Worm (Caenorhabditis elegans) whole organism, young adult: ENCODE data around the gene F09E5.8.

ENCODE experiments used
- B0261.1 ChIP-seq: sonication (generic microtip); optimal IDR thresholded peaks from 2 replicates; lab custom pipeline; 2016; ENCODE audit warnings: mild to moderate bottlenecking, missing genetic modification characterization, moderate library complexity, missing compliant biosample characterization
- B0336.3 ChIP-seq: fragments of 200-800 bp; sonication (Bioruptor generic); IDR thresholded peaks from 2 replicates; pipeline ENCODE4 v1.3.6; 2022; ENCODE audit warnings: missing genetic modification characterization, missing compliant biosample characterization
- F22D6.2 ChIP-seq: sonication (generic microtip); optimal IDR thresholded peaks from 2 replicates; lab custom pipeline; 2016; ENCODE audit warnings: mild to moderate bottlenecking, missing genetic modification characterization, missing compliant biosample characterization
- F39B2.1 ChIP-seq: fragments of 200-800 bp; sonication (Bioruptor generic); IDR thresholded peaks from 2 replicates; pipeline ENCODE4 v1.3.6; 2022; ENCODE audit warnings: missing genetic modification reagents, missing genetic modification characterization, missing compliant biosample characterization
- F49E8.2 ChIP-seq: sonication (generic microtip); optimal IDR thresholded peaks from 3 replicates; lab custom pipeline; 2017; ENCODE audit warnings: missing genetic modification characterization, mild to moderate bottlenecking, missing compliant biosample characterization, antibody characterized with exemption, moderate library complexity; ENCODE audit not compliant: insufficient read depth
- F52B5.7 ChIP-seq: sonication (generic microtip); optimal IDR thresholded peaks from 2 replicates; lab custom pipeline; 2016; ENCODE audit warnings: mild to moderate bottlenecking, missing genetic modification characterization, missing compliant biosample characterization
- F57C9.4 ChIP-seq: sonication (generic microtip); optimal IDR thresholded peaks from 2 replicates; lab custom pipeline; 2017; ENCODE audit warnings: mild to moderate bottlenecking, missing genetic modification characterization, missing compliant biosample characterization
- K11D2.4 ChIP-seq: fragments of 200-800 bp; sonication (Bioruptor generic); IDR thresholded peaks from 2 replicates; pipeline ENCODE4 v1.3.6; 2022; ENCODE audit warnings: missing genetic modification reagents, missing genetic modification characterization, missing compliant biosample characterization
- K12H6.12 ChIP-seq: fragments of 200-800 bp; sonication (Bioruptor generic); optimal IDR thresholded peaks from 2 replicates; lab custom pipeline; 2018; ENCODE audit warnings: mild to moderate bottlenecking, missing genetic modification characterization, missing compliant biosample characterization
- Y67H2A.10 ChIP-seq: fragments of 200-800 bp; sonication (Bioruptor generic); conservative IDR thresholded peaks from 2 replicates; pipeline ENCODE4 v1.3.6; 2022; ENCODE audit warnings: missing genetic modification reagents, missing genetic modification characterization, missing compliant biosample characterization
- akir-1 ChIP-seq: fragments of 200-800 bp; sonication (Bioruptor generic); optimal IDR thresholded peaks from 2 replicates; lab custom pipeline; 2018; ENCODE audit warnings: mild to moderate bottlenecking, missing genetic modification characterization, moderate library complexity, missing compliant biosample characterization
- aptf-2 ChIP-seq: fragments of 200-800 bp; sonication (Bioruptor generic); conservative IDR thresholded peaks from 2 replicates; pipeline ENCODE4 v1.3.6; 2022; ENCODE audit warnings: missing genetic modification reagents, missing genetic modification characterization, missing compliant biosample characterization
- atf-7 ChIP-seq: sonication (generic microtip); optimal IDR thresholded peaks from 2 replicates; lab custom pipeline; 2017; ENCODE audit warnings: mild to moderate bottlenecking, missing genetic modification characterization, missing compliant biosample characterization
- cebp-1 ChIP-seq, 2 experiments: fragments of 200-800 bp in 1 of 2; sonication (Bioruptor generic) in 1 of 2; sonication (generic microtip) in 1 of 2; IDR thresholded peaks in 1 of 2; optimal IDR thresholded peaks in 1 of 2; 2 replicates each; pipeline versions ENCODE4 v1.3.6 to Lab custom; 2017 to 2022; ENCODE audit warnings: missing compliant biosample characterization in 2 of 2, missing genetic modification characterization in 2 of 2, mild to moderate bottlenecking in 1 of 2, missing genetic modification reagents in 1 of 2, moderate library complexity in 1 of 2
- chd-7 ChIP-seq: sonication (generic microtip); optimal IDR thresholded peaks from 2 replicates; lab custom pipeline; 2016; ENCODE audit warnings: mild to moderate bottlenecking, missing genetic modification characterization, moderate library complexity, missing compliant biosample characterization
- die-1 ChIP-seq: sonication (generic microtip); optimal IDR thresholded peaks from 2 replicates; lab custom pipeline; 2016; ENCODE audit warnings: missing genotype, mild to moderate bottlenecking, missing genetic modification characterization, missing compliant biosample characterization
- dpff-1 ChIP-seq: sonication (generic microtip); optimal IDR thresholded peaks from 2 replicates; lab custom pipeline; 2017; ENCODE audit warnings: mild to moderate bottlenecking, missing genetic modification characterization, missing compliant biosample characterization
- efl-1 ChIP-seq: fragments of 150-350 bp; optimal IDR thresholded peaks from 2 replicates; lab custom pipeline; 2014; ENCODE audit warnings: missing biosample characterization, missing genetic modification reagents, missing genetic modification characterization
- egl-18 ChIP-seq: fragments of 200-800 bp; sonication (Bioruptor generic); IDR thresholded peaks from 2 replicates; pipeline ENCODE4 v1.3.6; 2022; ENCODE audit warnings: missing genetic modification reagents, missing genetic modification characterization, missing compliant biosample characterization
- egl-44 ChIP-seq: fragments of 200-800 bp; sonication (Bioruptor generic); IDR thresholded peaks from 2 replicates; pipeline ENCODE4 v1.3.6; 2022; ENCODE audit warnings: missing genetic modification reagents, missing genetic modification characterization, missing compliant biosample characterization
- egrh-3 ChIP-seq: fragments of 200-800 bp; sonication (Bioruptor generic); IDR thresholded peaks from 2 replicates; pipeline ENCODE4 v1.3.6; 2022; ENCODE audit warnings: missing genetic modification reagents, missing genetic modification characterization, missing compliant biosample characterization
- ekl-4 ChIP-seq: fragments of 200-800 bp; sonication (Bioruptor generic); IDR thresholded peaks from 2 replicates; pipeline ENCODE4 v1.3.6; 2022; ENCODE audit warnings: missing genetic modification reagents, missing genetic modification characterization, missing compliant biosample characterization
- ets-4 ChIP-seq: fragments of 200-800 bp; sonication (Bioruptor generic); optimal IDR thresholded peaks from 2 replicates; lab custom pipeline; 2018; ENCODE audit warnings: mild to moderate bottlenecking, missing genetic modification characterization, missing compliant biosample characterization
- hmg-1.2 ChIP-seq: fragments of 200-800 bp; sonication (Bioruptor generic); IDR thresholded peaks from 2 replicates; pipeline ENCODE4 v1.3.6; 2022; ENCODE audit warnings: missing genetic modification reagents, missing genetic modification characterization, missing compliant biosample characterization
- hrde-1 ChIP-seq: sonication (generic microtip); optimal IDR thresholded peaks from 2 replicates; lab custom pipeline; 2016; ENCODE audit warnings: missing genetic modification characterization, mild to moderate bottlenecking, missing compliant biosample characterization, moderate library complexity, missing genotype, missing genetic modification reagents, borderline replicate concordance
- lag-1 ChIP-seq: fragments of 200-800 bp; sonication (Bioruptor generic); IDR thresholded peaks from 2 replicates; pipeline ENCODE4 v1.3.6; 2022; ENCODE audit warnings: missing genetic modification reagents, missing genetic modification characterization, missing compliant biosample characterization
- let-526 ChIP-seq: fragments of 200-800 bp; sonication (Bioruptor generic); IDR thresholded peaks from 2 replicates; pipeline ENCODE4 v1.3.6; 2022; ENCODE audit warnings: missing genetic modification reagents, missing genetic modification characterization, missing compliant biosample characterization
- lin-26 ChIP-seq: fragments of 200-800 bp; sonication (Bioruptor generic); IDR thresholded peaks from 2 replicates; pipeline ENCODE4 v1.3.6; 2022; ENCODE audit warnings: missing genetic modification reagents, missing genetic modification characterization, missing compliant biosample characterization
- lin-40 ChIP-seq: sonication (generic microtip); optimal IDR thresholded peaks from 2 replicates; lab custom pipeline; 2016; ENCODE audit warnings: missing genetic modification characterization, mild to moderate bottlenecking, missing compliant biosample characterization, missing genotype, missing genetic modification reagents
- lin-54 ChIP-seq: fragments of 200-800 bp; sonication (Bioruptor generic); optimal IDR thresholded peaks from 2 replicates; lab custom pipeline; 2018; ENCODE audit warnings: mild to moderate bottlenecking, missing genetic modification characterization, missing compliant biosample characterization
- lir-1 ChIP-seq: fragments of 200-800 bp; sonication (Bioruptor generic); conservative IDR thresholded peaks from 2 replicates; pipeline ENCODE4 v1.3.6; 2022; ENCODE audit warnings: missing genetic modification reagents, missing genetic modification characterization, missing compliant biosample characterization
- mcd-1 ChIP-seq: fragments of 200-800 bp; sonication (Bioruptor generic); IDR thresholded peaks from 2 replicates; pipeline ENCODE4 v1.3.6; 2022; ENCODE audit warnings: missing genetic modification reagents, missing genetic modification characterization, missing compliant biosample characterization
- nfya-1 ChIP-seq: sonication (generic microtip); optimal IDR thresholded peaks from 2 replicates; lab custom pipeline; 2017; ENCODE audit warnings: antibody characterized with exemption, missing compliant biosample characterization, missing genetic modification characterization, borderline replicate concordance; ENCODE audit not compliant: insufficient read depth
- nfya-2 ChIP-seq: fragments of 200-800 bp; sonication (Bioruptor generic); IDR thresholded peaks from 2 replicates; pipeline ENCODE4 v1.3.6; 2022; ENCODE audit warnings: missing genetic modification reagents, missing genetic modification characterization, missing compliant biosample characterization
- nhr-80 ChIP-seq: sonication (generic microtip); optimal IDR thresholded peaks from 2 replicates; lab custom pipeline; 2016; ENCODE audit warnings: missing genetic modification characterization, missing compliant biosample characterization
- pha-4 ChIP-seq: fragments of 150-350 bp; sonication (generic microtip); optimal IDR thresholded peaks from 2 replicates; lab custom pipeline; 2014; ENCODE audit warnings: missing biosample characterization, missing genetic modification reagents, missing genetic modification characterization
- sdz-38 ChIP-seq: sonication (generic microtip); optimal IDR thresholded peaks from 2 replicates; lab custom pipeline; 2016; ENCODE audit warnings: missing genotype, missing genetic modification characterization, missing compliant biosample characterization
- snpc-1.3 ChIP-seq: sonication (generic microtip); optimal IDR thresholded peaks from 2 replicates; lab custom pipeline; 2017; ENCODE audit warnings: missing genetic modification characterization, mild to moderate bottlenecking, missing compliant biosample characterization, antibody characterized with exemption, moderate library complexity, missing genotype, missing genetic modification reagents; ENCODE audit not compliant: insufficient read depth
- sptf-2 ChIP-seq: fragments of 200-800 bp; sonication (Bioruptor generic); optimal IDR thresholded peaks from 2 replicates; lab custom pipeline; 2018; ENCODE audit warnings: mild to moderate bottlenecking, missing genetic modification characterization, missing compliant biosample characterization
- tbx-9 ChIP-seq: sonication (generic microtip); optimal IDR thresholded peaks from 2 replicates; lab custom pipeline; 2016; ENCODE audit warnings: borderline replicate concordance, missing genetic modification characterization, inconsistent platforms, missing compliant biosample characterization
- unc-62 ChIP-seq: fragments of 150-350 bp; optimal IDR thresholded peaks from 2 replicates; lab custom pipeline; 2014; ENCODE audit warnings: missing biosample characterization, missing genetic modification reagents, missing genetic modification characterization
- zim-3 ChIP-seq: sonication (generic microtip); optimal IDR thresholded peaks from 2 replicates; lab custom pipeline; 2017; ENCODE audit warnings: mild to moderate bottlenecking, missing genetic modification characterization, moderate library complexity, missing compliant biosample characterization
- ztf-3 ChIP-seq: fragments of 200-800 bp; sonication (Bioruptor generic); optimal IDR thresholded peaks from 2 replicates; lab custom pipeline; 2018; ENCODE audit warnings: mild to moderate bottlenecking, missing genetic modification characterization, missing compliant biosample characterization
- ztf-6 ChIP-seq: fragments of 200-800 bp; sonication (Bioruptor generic); IDR thresholded peaks from 2 replicates; pipeline ENCODE4 v1.3.6; 2022; ENCODE audit warnings: missing genetic modification reagents, missing genetic modification characterization, missing compliant biosample characterization

F09E5.8 gene

ce11 chrII:5320205-5320951 lies 30.1 kb upstream of the F09E5.8 start:
- TF ChIP-seq F49E8.2 (tag; lab: Kevin White, UChicago) (no peak), F22D6.2 (tag; lab: Kevin White, UChicago) (no peak), die-1 (tag; lab: Kevin White, UChicago) (no peak), atf-7 (tag; lab: Kevin White, UChicago) (peak; percentile 7), ztf-3 (GFP tag; lab: Kevin White, UChicago) (no peak), mcd-1 (no peak), unc-62 (GFP tag; lab: Kevin White, UChicago) (peak; percentile 51), aptf-2 (GFP tag; lab: Robert Waterston, UW) (no peak), ekl-4 (GFP tag; lab: Robert Waterston, UW) (no peak), cebp-1 (GFP tag; IDR thresholded peaks at IDR 0.05; lab: Robert Waterston, UW) (peak; percentile 61), cebp-1 (tag; optimal IDR thresholded peaks at IDR 0.05; lab: Kevin White, UChicago) (peak; percentile 94), egl-44 (GFP tag; lab: Robert Waterston, UW) (no peak), hmg-1.2 (GFP tag; lab: Robert Waterston, UW) (peak; percentile 58; the same call in 1 of the 2 replicates), akir-1 (GFP tag; lab: Kevin White, UChicago) (no peak), dpff-1 (tag; lab: Kevin White, UChicago) (no peak), sptf-2 (no peak), ztf-6 (GFP tag; lab: Robert Waterston, UW) (no peak), B0336.3 (GFP tag; lab: Robert Waterston, UW) (0 out of 2 replicates have a peak, but pooled peaks have one; percentile 14), sdz-38 (tag; lab: Kevin White, UChicago) (no peak), pha-4 (tag; lab: Kevin White, UChicago) (peak; percentile 69), tbx-9 (tag; lab: Kevin White, UChicago) (no peak), efl-1 (GFP tag; lab: Kevin White, UChicago) (no peak), F57C9.4 (no peak), lin-40 (tag; lab: Kevin White, UChicago) (peak; percentile 32), nhr-80 (tag; lab: Kevin White, UChicago) (peak; percentile 79), B0261.1 (tag; lab: Kevin White, UChicago) (no peak), hrde-1 (tag; lab: Kevin White, UChicago) (no peak), let-526 (GFP tag; lab: Robert Waterston, UW) (no peak)
- TF ChIP-seq, all 124 proteins: peak for 8

DNA sequence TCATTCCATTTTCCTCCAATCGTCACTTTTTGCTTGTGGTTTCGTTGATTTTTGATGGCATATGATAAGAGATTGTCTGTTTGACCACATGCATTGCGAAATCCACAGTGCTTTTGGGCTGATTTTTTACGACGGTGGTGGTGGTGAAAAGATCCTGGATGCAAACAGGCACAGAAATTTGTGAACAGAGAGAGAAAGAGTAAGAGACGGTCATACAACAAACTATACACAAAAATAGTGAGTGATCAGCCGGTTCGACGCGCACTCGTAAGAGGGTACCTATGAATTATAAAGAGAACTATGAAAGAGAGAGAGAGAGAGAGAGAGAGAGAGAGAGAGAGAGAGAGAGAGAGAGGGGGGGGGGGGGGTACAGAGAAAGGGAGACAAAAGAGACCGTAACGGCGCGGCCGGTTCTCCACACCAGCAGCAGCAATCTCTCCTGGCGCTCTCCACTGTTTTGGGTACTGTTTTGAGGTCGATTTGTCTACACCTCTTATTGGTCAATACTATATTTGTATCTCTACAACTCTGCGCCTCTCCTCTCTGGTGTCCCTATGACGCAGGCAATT lies 28.7 kb upstream of the F09E5.8 start:
- TF ChIP-seq F39B2.1 (GFP tag; lab: Robert Waterston, UW) (no peak), F52B5.7 (tag; lab: Kevin White, UChicago) (no peak), lin-54 (GFP tag; lab: Kevin White, UChicago) (peak; percentile 31), zim-3 (no peak), nhr-80 (tag; lab: Kevin White, UChicago) (peak; percentile 84), egl-18 (no peak), chd-7 (tag; lab: Kevin White, UChicago) (peak; percentile 54), ets-4 (GFP tag; lab: Kevin White, UChicago) (no peak), lag-1 (GFP tag; lab: Robert Waterston, UW) (no peak), Y67H2A.10 (GFP tag; lab: Robert Waterston, UW) (no peak), B0336.3 (GFP tag; lab: Robert Waterston, UW) (peak; percentile 82), cebp-1 (GFP tag; IDR thresholded peaks at IDR 0.05; lab: Robert Waterston, UW) (peak; percentile 91), cebp-1 (tag; optimal IDR thresholded peaks at IDR 0.05; lab: Kevin White, UChicago) (peak; percentile 97), egrh-3 (GFP tag; lab: Robert Waterston, UW) (peak; percentile 94), nfya-1 (no peak), sptf-2 (no peak), K11D2.4 (GFP tag; lab: Robert Waterston, UW) (0 out of 2 replicates have a peak, but pooled peaks have one; percentile 16), hrde-1 (tag; lab: Kevin White, UChicago) (no peak), F22D6.2 (tag; lab: Kevin White, UChicago) (no peak), lin-26 (GFP tag; lab: Robert Waterston, UW) (no peak), K12H6.12 (tag; lab: Kevin White, UChicago) (no peak), snpc-1.3 (no peak), lir-1 (GFP tag; lab: Robert Waterston, UW) (no peak), nfya-2 (GFP tag; lab: Robert Waterston, UW) (no peak)
